Fruit fly (Drosophila melanogaster) whole organism, pupa: ENCODE measurements around the gene CG6204.

Experiments
- CG10348 ChIP-seq: fragments of 200-800 bp; sonication (Bioruptor generic); IDR thresholded peaks from 2 replicates; pipeline ENCODE4 v1.3.6; 2022; ENCODE audit warnings: missing biosample characterization, missing genetic modification characterization
- CG12605 ChIP-seq: fragments of 200-800 bp; sonication (Bioruptor generic); IDR thresholded peaks from 2 replicates; pipeline ENCODE4 v1.3.6; 2022; ENCODE audit warnings: missing biosample characterization, missing genetic modification characterization
- CG13204 ChIP-seq: fragments of 200-800 bp; sonication (Bioruptor generic); optimal IDR thresholded peaks from 2 replicates; lab custom pipeline; 2018; ENCODE audit warnings: missing biosample characterization, mild to moderate bottlenecking, missing genetic modification characterization, moderate library complexity
- CG14655 ChIP-seq: fragments of 200-800 bp; sonication (Bioruptor generic); optimal IDR thresholded peaks from 3 replicates; lab custom pipeline; 2017; ENCODE audit warnings: mild to moderate bottlenecking, missing biosample characterization, missing genetic modification reagents, missing genetic modification characterization
- CG15710 ChIP-seq: fragments of 200-800 bp; sonication (Bioruptor generic); optimal IDR thresholded peaks from 2 replicates; lab custom pipeline; 2018; ENCODE audit warnings: missing biosample characterization, mild to moderate bottlenecking, missing genetic modification characterization, moderate library complexity
- CG17806 ChIP-seq: fragments of 200-800 bp; sonication (Bioruptor generic); optimal IDR thresholded peaks from 2 replicates; lab custom pipeline; 2018; ENCODE audit warnings: missing biosample characterization, mild to moderate bottlenecking, missing genetic modification characterization, moderate library complexity
- CG32121 ChIP-seq: fragments of 200-800 bp; sonication (Bioruptor generic); IDR thresholded peaks from 2 replicates; pipeline ENCODE4 v1.3.6; 2022; ENCODE audit warnings: missing biosample characterization, missing genetic modification characterization
- CG34367 ChIP-seq: fragments of 200-800 bp; sonication (Bioruptor generic); optimal IDR thresholded peaks from 2 replicates; lab custom pipeline; 2018; ENCODE audit warnings: missing biosample characterization, mild to moderate bottlenecking, missing genetic modification characterization
- CG4496 ChIP-seq: fragments of 200-800 bp; sonication (Bioruptor generic); IDR thresholded peaks from 3 replicates; pipeline ENCODE4 v1.3.6; 2022; ENCODE audit warnings: missing biosample characterization, missing genetic modification characterization
- CG8159 ChIP-seq: fragments of 200-800 bp; sonication (Bioruptor generic); optimal IDR thresholded peaks from 3 replicates; lab custom pipeline; 2018; ENCODE audit warnings: missing biosample characterization, mild to moderate bottlenecking, missing genetic modification characterization, moderate library complexity
- CG8301 ChIP-seq: fragments of 200-800 bp; sonication (Bioruptor generic); optimal IDR thresholded peaks from 2 replicates; lab custom pipeline; 2018; ENCODE audit warnings: missing biosample characterization, mild to moderate bottlenecking, missing genetic modification characterization
- CG9948 ChIP-seq: fragments of 200-800 bp; sonication (Bioruptor generic); optimal IDR thresholded peaks from 2 replicates; lab custom pipeline; 2018; ENCODE audit warnings: missing biosample characterization, mild to moderate bottlenecking, missing genetic modification characterization, moderate library complexity
- D1 ChIP-seq: fragments of 200-800 bp; sonication (Bioruptor generic); optimal IDR thresholded peaks from 2 replicates; lab custom pipeline; 2018; ENCODE audit warnings: missing biosample characterization, mild to moderate bottlenecking, missing genetic modification characterization, moderate library complexity
- EcR ChIP-seq: fragments of 200-800 bp; sonication (Bioruptor generic); optimal IDR thresholded peaks from 3 replicates; lab custom pipeline; 2019; ENCODE audit warnings: missing biosample characterization, missing genetic modification characterization, mild to moderate bottlenecking, moderate library complexity, missing genetic modification reagents
- Ets98B ChIP-seq: fragments of 200-800 bp; sonication (Bioruptor generic); IDR thresholded peaks from 2 replicates; pipeline ENCODE4 v1.3.6; 2022; ENCODE audit warnings: missing biosample characterization, missing genetic modification characterization
- Pif1A ChIP-seq: fragments of 200-800 bp; sonication (Bioruptor generic); optimal IDR thresholded peaks from 3 replicates; lab custom pipeline; 2016; ENCODE audit warnings: missing biosample characterization, missing genetic modification characterization
- Pif1B ChIP-seq: fragments of 200-800 bp; sonication (Bioruptor generic); optimal IDR thresholded peaks from 3 replicates; lab custom pipeline; 2016; ENCODE audit warnings: missing biosample characterization, missing genetic modification characterization
- Snoo ChIP-seq: fragments of 200-800 bp; sonication (Bioruptor generic); optimal IDR thresholded peaks from 3 replicates; lab custom pipeline; 2017; ENCODE audit warnings: missing biosample characterization, mild to moderate bottlenecking, missing genetic modification characterization, inconsistent platforms
- fd96Ca ChIP-seq: fragments of 200-800 bp; sonication (Bioruptor generic); IDR thresholded peaks from 3 replicates; pipeline ENCODE4 v1.3.6; 2022; ENCODE audit warnings: missing biosample characterization, missing genetic modification characterization
- gl ChIP-seq: fragments of 200-800 bp; sonication (Bioruptor generic); optimal IDR thresholded peaks from 2 replicates; lab custom pipeline; 2018; ENCODE audit warnings: missing biosample characterization, mild to moderate bottlenecking, missing genetic modification characterization
- rn ChIP-seq: fragments of 200-800 bp; sonication (Bioruptor generic); IDR thresholded peaks from 2 replicates; pipeline ENCODE4 v1.3.6; 2022; ENCODE audit warnings: missing biosample characterization, missing genetic modification characterization

CG6204 gene

DNA sequence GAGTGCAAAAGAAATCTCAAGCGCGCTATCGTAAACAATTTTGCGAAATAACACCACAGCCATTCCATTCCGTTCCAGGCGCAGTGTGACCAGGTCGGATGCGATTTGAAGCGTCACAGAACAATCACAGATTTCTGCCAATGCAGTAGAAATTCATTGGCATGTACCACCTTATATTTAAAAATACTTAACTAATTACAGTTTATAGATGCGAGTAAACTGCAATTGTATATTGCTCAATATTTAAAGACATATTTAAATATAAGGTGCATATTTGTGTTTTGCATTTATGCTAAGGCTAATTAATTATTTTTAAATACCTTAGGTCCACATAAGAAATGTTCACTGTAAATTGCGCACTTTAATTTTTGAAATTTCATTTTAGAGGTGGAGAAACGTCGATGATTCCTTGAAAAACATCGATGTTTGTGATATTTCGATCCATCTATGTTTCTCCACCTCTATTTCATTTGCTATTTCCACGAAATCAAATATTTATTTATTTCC is at the start of gene CG6204, which contains the start of gene SMC6:
Gene CG6204 (plus strand): TSS at position 460 of the 507 bp plus-strand sequence.
Gene SMC6 (minus strand): TSS at position 51 of the 507 bp plus-strand sequence.
- TF ChIP-seq fd96Ca (GFP tag; lab: Robert Waterston, UW) = peak; percentile 54; the same call in 2 of the 3 replicates
- TF ChIP-seq Snoo = peak; percentile 94
- TF ChIP-seq CG8301 (tag; lab: Kevin White, UChicago) = peak; percentile 95
- TF ChIP-seq CG10348 (GFP tag; lab: Robert Waterston, UW) = peak; percentile 90
- peak; percentile 97 for TF ChIP-seq CG9948
- TF ChIP-seq CG13204 = no peak
- peak; percentile 94 for TF ChIP-seq CG34367 (tag; lab: Kevin White, UChicago)
- TF ChIP-seq CG4496 = peak; percentile 97
- peak; percentile 88 for TF ChIP-seq Pif1B (GFP tag; lab: Kevin White, UChicago)
- no peak for TF ChIP-seq EcR (GFP tag; lab: Kevin White, UChicago)
- TF ChIP-seq CG14655 (GFP tag; lab: Kevin White, UChicago) = no peak
- TF ChIP-seq CG12605 (GFP tag; lab: Robert Waterston, UW) = peak; percentile 90
- peak; percentile 90 for TF ChIP-seq gl
- peak; percentile 96 for TF ChIP-seq CG15710 (tag; lab: Kevin White, UChicago)
- TF ChIP-seq Pif1A (GFP tag; lab: Kevin White, UChicago) = no peak
- peak; percentile 93 for TF ChIP-seq Ets98B (GFP tag; lab: Robert Waterston, UW)
- TF ChIP-seq CG32121 (GFP tag; lab: Robert Waterston, UW) = peak; percentile 94
- no peak for TF ChIP-seq D1
- peak; percentile 97 for TF ChIP-seq CG8159
- TF ChIP-seq rn = peak; percentile 83
- peak; percentile 96 for TF ChIP-seq CG17806 (tag; lab: Kevin White, UChicago)
- TF ChIP-seq, all 21 proteins: peak for 16

DNA sequence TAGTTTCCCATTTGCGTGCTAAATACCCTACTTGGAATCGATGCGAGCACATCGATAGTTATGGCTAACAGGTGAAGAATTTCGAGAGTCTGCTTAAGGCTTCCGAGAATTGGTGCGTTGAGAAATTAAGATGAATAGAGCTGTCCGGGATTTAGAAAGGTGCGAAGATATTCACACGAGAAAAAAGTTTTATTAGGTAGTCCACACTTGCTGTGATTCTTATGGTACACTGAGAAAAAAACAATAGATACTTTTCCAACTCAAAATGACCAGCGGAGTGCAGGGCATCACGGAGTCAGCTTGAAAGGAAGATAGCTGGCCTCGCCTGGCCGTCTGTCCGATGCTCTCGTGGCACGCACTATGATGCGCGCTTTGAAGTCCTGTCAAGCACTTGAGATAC is 49.1 kb upstream of the CG6204 start:
- TF ChIP-seq Snoo (no peak), CG8301 (tag; lab: Kevin White, UChicago) (peak; percentile 86), CG10348 (GFP tag; lab: Robert Waterston, UW) (no peak), rn (no peak), CG34367 (tag; lab: Kevin White, UChicago) (peak; percentile 70), CG12605 (GFP tag; lab: Robert Waterston, UW) (no peak), CG8159 (peak; percentile 75), CG9948 (peak; percentile 85), D1 (peak; percentile 47), gl (peak; percentile 60), CG14655 (GFP tag; lab: Kevin White, UChicago) (peak; percentile 90), CG13204 (no peak), Pif1B (GFP tag; lab: Kevin White, UChicago) (peak; percentile 62), fd96Ca (GFP tag; lab: Robert Waterston, UW) (peak; percentile 72; the same call in 2 of the 3 replicates), CG17806 (tag; lab: Kevin White, UChicago) (peak; percentile 79), CG15710 (tag; lab: Kevin White, UChicago) (peak; percentile 74), EcR (GFP tag; lab: Kevin White, UChicago) (no peak), CG32121 (GFP tag; lab: Robert Waterston, UW) (0 out of 2 replicates have a peak, but pooled peaks have one; percentile 7), Pif1A (GFP tag; lab: Kevin White, UChicago) (peak; percentile 78), Ets98B (GFP tag; lab: Robert Waterston, UW) (peak; percentile 17; the same call in 1 of the 2 replicates), CG4496 (peak; percentile 62; the same call in 2 of the 3 replicates)

DNA sequence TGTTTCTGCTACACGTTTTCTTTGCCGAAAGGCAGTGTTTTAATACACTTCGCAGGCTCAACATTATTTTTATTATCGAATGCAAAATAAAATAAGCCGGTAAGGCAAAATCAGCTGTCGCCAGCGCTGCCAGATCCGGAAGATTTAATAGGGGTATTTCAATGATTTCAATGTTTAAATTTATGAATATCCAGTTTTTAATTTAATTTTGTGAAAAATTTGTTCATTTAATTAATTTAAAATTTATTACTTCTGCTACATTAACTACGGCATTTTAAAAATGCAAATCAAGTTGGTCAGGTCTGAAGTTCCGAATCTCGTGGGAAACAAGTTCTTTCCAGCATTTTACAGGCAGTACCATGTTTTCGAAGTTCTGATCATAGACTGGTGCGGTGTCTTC is 44.8 kb upstream of the CG6204 start, which contains the start of gene Slimp:
Gene Slimp (minus strand): TSS at position 130 of the 400 bp plus-strand sequence.
- TF ChIP-seq Pif1B (GFP tag; lab: Kevin White, UChicago) (peak; percentile 2), Snoo (no peak), CG8301 (tag; lab: Kevin White, UChicago) (no peak), CG17806 (tag; lab: Kevin White, UChicago) (no peak), CG10348 (GFP tag; lab: Robert Waterston, UW) (no peak), EcR (GFP tag; lab: Kevin White, UChicago) (no peak), CG13204 (no peak), CG32121 (GFP tag; lab: Robert Waterston, UW) (0 out of 2 replicates have a peak, but pooled peaks have one; percentile 19), Pif1A (GFP tag; lab: Kevin White, UChicago) (peak; percentile 47), CG4496 (no peak)
- TF ChIP-seq, all 21 proteins: peak for 3

DNA sequence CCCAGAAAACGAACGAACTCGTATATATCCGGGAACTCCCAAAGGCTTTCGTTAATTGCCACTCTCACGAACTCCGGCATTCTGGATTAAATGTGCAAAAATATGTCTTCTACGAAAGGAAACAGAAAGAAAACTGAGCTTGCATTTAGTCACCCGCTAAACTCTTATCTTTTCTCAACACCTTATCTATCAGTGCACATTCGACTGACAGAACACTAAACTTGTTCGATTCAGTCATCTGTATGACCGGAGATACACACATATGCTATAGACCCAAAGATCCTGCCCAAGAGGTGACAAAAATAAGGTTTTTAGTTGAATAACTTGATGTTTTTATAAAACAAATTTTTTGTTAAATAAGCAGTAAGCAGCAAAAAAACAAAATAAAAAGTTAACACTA is 43.5 kb upstream of the CG6204 start, which contains the start of gene p38c:
Gene p38c (minus strand): TSS at position 101 of the 400 bp plus-strand sequence.
- TF ChIP-seq CG8301 (tag; lab: Kevin White, UChicago) (no peak), Snoo (no peak), Pif1B (GFP tag; lab: Kevin White, UChicago) (no peak), CG13204 (no peak), D1 (no peak)

DNA sequence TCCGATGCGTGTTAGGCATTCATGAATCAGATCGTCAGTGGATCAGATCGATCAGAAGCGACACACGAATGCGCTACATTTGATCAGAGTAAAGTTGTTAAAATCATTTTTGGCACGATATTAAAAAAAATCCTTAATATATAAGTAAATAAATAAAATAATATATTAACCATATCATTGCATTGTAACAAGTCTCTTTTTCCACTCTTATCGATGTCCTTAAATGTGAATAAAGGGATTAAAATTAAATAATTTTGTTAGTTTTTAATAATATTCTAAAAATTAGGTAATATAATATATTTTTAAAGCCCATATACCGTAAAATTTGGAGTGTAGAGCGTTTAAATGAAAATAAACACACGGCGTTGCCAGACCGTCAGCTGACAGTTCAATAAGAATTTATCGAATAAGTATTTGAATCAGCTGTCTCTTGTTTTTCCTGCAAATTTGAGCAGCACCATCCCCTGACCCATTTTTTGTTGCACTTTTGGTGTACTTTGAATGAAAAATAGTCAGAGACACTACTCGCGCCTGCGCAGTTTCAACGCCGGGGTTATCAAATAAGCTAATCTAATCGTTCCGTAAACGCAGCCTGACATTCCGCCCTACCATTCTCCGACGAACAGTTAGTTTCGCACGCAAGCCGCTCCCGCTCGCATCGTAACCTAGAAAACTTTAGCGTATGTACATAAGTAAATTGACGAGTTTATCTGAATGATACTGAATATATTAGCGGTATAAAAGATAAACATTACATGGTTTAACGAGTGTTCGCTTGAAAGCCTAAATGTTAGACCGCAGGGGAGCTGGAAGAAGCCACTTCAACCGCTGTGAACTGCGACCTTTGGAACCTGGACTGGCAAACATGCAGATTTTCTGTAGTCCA is 41.5 kb upstream of the CG6204 start, which contains the start of the genes p38a and CG6178:
Gene p38a (minus strand): TSS at position 398 of the 886 bp plus-strand sequence.
Gene CG6178 (plus strand): TSS at position 424 of the 886 bp plus-strand sequence.
- TF ChIP-seq CG34367 (tag; lab: Kevin White, UChicago) (peak; percentile 94), Pif1B (GFP tag; lab: Kevin White, UChicago) (peak; percentile 97), gl (peak; percentile 74), Snoo (peak; percentile 98), CG17806 (tag; lab: Kevin White, UChicago) (peak; percentile 98), CG13204 (peak; percentile 89), Ets98B (GFP tag; lab: Robert Waterston, UW) (peak; percentile 97), fd96Ca (GFP tag; lab: Robert Waterston, UW) (peak; percentile 95), CG4496 (peak; percentile 97), CG14655 (GFP tag; lab: Kevin White, UChicago) (peak; percentile 99), CG9948 (peak; percentile 99), CG10348 (GFP tag; lab: Robert Waterston, UW) (peak; percentile 91), Pif1A (GFP tag; lab: Kevin White, UChicago) (peak; percentile 91), CG15710 (tag; lab: Kevin White, UChicago) (peak; percentile 99), EcR (GFP tag; lab: Kevin White, UChicago) (peak; percentile 63), D1 (no peak), CG32121 (GFP tag; lab: Robert Waterston, UW) (peak; percentile 98), CG12605 (GFP tag; lab: Robert Waterston, UW) (peak; percentile 89), CG8159 (peak; percentile 99), rn (peak; percentile 97), CG8301 (tag; lab: Kevin White, UChicago) (peak; percentile 98)
